Worm (Caenorhabditis elegans) whole organism, early embryonic: ENCODE measurements around the gene col-152.

ENCODE experiments used
- B0310.2 ChIP-seq: sonication (generic microtip); optimal IDR thresholded peaks from 2 replicates; lab custom pipeline; 2016; ENCODE audit warnings: mild to moderate bottlenecking, missing genetic modification characterization, missing compliant biosample characterization
- F13C5.2 ChIP-seq: sonication (generic microtip); optimal IDR thresholded peaks from 2 replicates; lab custom pipeline; 2017; ENCODE audit warnings: mild to moderate bottlenecking, missing genetic modification characterization, inconsistent platforms, missing compliant biosample characterization
- ama-1 ChIP-seq: fragments of 150-350 bp; optimal IDR thresholded peaks from 2 replicates; lab custom pipeline; 2014
- ets-7 ChIP-seq: sonication (generic microtip); optimal IDR thresholded peaks from 2 replicates; lab custom pipeline; 2016; ENCODE audit warnings: missing genotype, missing genetic modification characterization, missing compliant biosample characterization
- flt-1 ChIP-seq: fragments of 200-800 bp; sonication (Bioruptor generic); IDR thresholded peaks from 2 replicates; pipeline ENCODE4 v1.3.6; 2022; ENCODE audit warnings: missing genetic modification characterization, missing compliant biosample characterization
- hmg-4 ChIP-seq: fragments of 200-800 bp; sonication (Bioruptor generic); optimal IDR thresholded peaks from 2 replicates; lab custom pipeline; 2018; ENCODE audit warnings: mild to moderate bottlenecking, missing genetic modification characterization, missing compliant biosample characterization
- tbx-11 ChIP-seq: fragments of 200-800 bp; sonication (Bioruptor generic); IDR thresholded peaks from 2 replicates; pipeline ENCODE4 v1.3.6; 2022; ENCODE audit warnings: missing genetic modification characterization, missing compliant biosample characterization
- tbx-37 ChIP-seq: fragments of 200-800 bp; sonication (Bioruptor generic); conservative IDR thresholded peaks from 2 replicates; pipeline ENCODE4 v1.3.6; 2022; ENCODE audit warnings: missing genetic modification reagents, missing genetic modification characterization, missing compliant biosample characterization

ce11 chrV:10576319-10576718 lies 15.6 kb downstream of the col-152 start, which contains the start of gene vps-54:
- TF ChIP-seq hmg-4 (GFP tag; lab: Kevin White, UChicago) (no peak), tbx-37 (GFP tag; lab: Robert Waterston, UW) (no peak), F13C5.2 (tag; lab: Kevin White, UChicago) (no peak), ama-1 (no peak), tbx-11 (GFP tag; lab: Robert Waterston, UW) (no peak), flt-1 (GFP tag; lab: Robert Waterston, UW) (no peak), ets-7 (tag; lab: Kevin White, UChicago) (no peak), B0310.2 (tag; lab: Kevin White, UChicago) (no peak)
